Worm (Caenorhabditis elegans) whole organism, L4 larva: ENCODE data around the gene Y43F8B.1.

ENCODE experiments used
- Y5F2A.4 ChIP-seq: fragments of 200-800 bp; sonication (Bioruptor generic); optimal IDR thresholded peaks from 2 replicates; lab custom pipeline; 2018; ENCODE audit warnings: mild to moderate bottlenecking, missing genetic modification characterization, missing compliant biosample characterization
- daf-8 ChIP-seq: fragments of 200-800 bp; sonication (Bioruptor generic); IDR thresholded peaks from 2 replicates; pipeline ENCODE4 v1.3.6; 2022; ENCODE audit warnings: missing genetic modification characterization, missing compliant biosample characterization
- dve-1 ChIP-seq: sonication (generic microtip); optimal IDR thresholded peaks from 2 replicates; lab custom pipeline; 2017; ENCODE audit warnings: antibody characterized with exemption, mild to moderate bottlenecking, missing genetic modification characterization, missing compliant biosample characterization; ENCODE audit not compliant: insufficient read depth
- fkh-10 ChIP-seq: fragments of 150-350 bp; optimal IDR thresholded peaks from 2 replicates; lab custom pipeline; 2014; ENCODE audit warnings: missing biosample characterization, missing genetic modification reagents, missing genetic modification characterization
- hmg-1.1 ChIP-seq: fragments of 200-800 bp; sonication (Bioruptor generic); IDR thresholded peaks from 2 replicates; pipeline ENCODE4 v1.3.6; 2022; ENCODE audit warnings: missing genetic modification reagents, missing genetic modification characterization, missing compliant biosample characterization
- jun-1 ChIP-seq: fragments of 150-350 bp; optimal IDR thresholded peaks from 2 replicates; lab custom pipeline; 2014; ENCODE audit warnings: missing biosample characterization, missing genetic modification reagents, missing genetic modification characterization
- nhr-10 ChIP-seq: fragments of 150-350 bp; optimal IDR thresholded peaks from 2 replicates; lab custom pipeline; 2014; ENCODE audit warnings: missing biosample characterization, missing genetic modification characterization
- nhr-11 ChIP-seq: fragments of 150-350 bp; optimal IDR thresholded peaks from 2 replicates; lab custom pipeline; 2014; ENCODE audit warnings: missing biosample characterization, missing genetic modification characterization
- skn-1 ChIP-seq: fragments of 150-350 bp; optimal IDR thresholded peaks from 2 replicates; lab custom pipeline; 2014; ENCODE audit warnings: missing biosample characterization, missing genetic modification characterization
- snpc-4 ChIP-seq: fragments of 150-350 bp; optimal IDR thresholded peaks from 2 replicates; lab custom pipeline; 2014; ENCODE audit warnings: missing biosample characterization, missing genetic modification characterization
- unc-62 ChIP-seq, 3 experiments: fragments of 150-350 bp in 1 of 3; sonication (generic microtip); optimal IDR thresholded peaks in 2 of 3; peaks in 1 of 3; 1 replicate in 1 of 3; 2 replicates in 2 of 3; lab custom pipeline; 2014 to 2017; ENCODE audit warnings: missing biosample characterization in 3 of 3, missing genetic modification characterization in 3 of 3, missing genetic modification reagents in 3 of 3, missing genotype in 1 of 3
- zip-2 ChIP-seq: fragments of 150-350 bp; optimal IDR thresholded peaks from 2 replicates; lab custom pipeline; 2014; ENCODE audit warnings: missing biosample characterization, missing genetic modification characterization

ce11 chrV:19497087-19497486, 48.9 kb downstream of the Y43F8B.1 start:
- TF ChIP-seq nhr-10 = no peak
- no peak for TF ChIP-seq dve-1
- no peak for TF ChIP-seq Y5F2A.4 (GFP tag; lab: Kevin White, UChicago)
- TF ChIP-seq fkh-10 (GFP tag; lab: Kevin White, UChicago) = no peak
- no peak for TF ChIP-seq hmg-1.1 (GFP tag; lab: Robert Waterston, UW)
- TF ChIP-seq daf-8 = no peak
- no peak for TF ChIP-seq zip-2 (tag; lab: Kevin White, UChicago)
- TF ChIP-seq snpc-4 = no peak
- TF ChIP-seq unc-62 (GFP tag; optimal IDR thresholded peaks at IDR 0.05 in 1 of 2; lab: Kevin White, UChicago) = no peak
- TF ChIP-seq unc-62 (tag; optimal IDR thresholded peaks at IDR 0.05; lab: Kevin White, UChicago) = no peak
- TF ChIP-seq nhr-11 (tag; lab: Kevin White, UChicago) = no peak
- TF ChIP-seq skn-1 (tag; lab: Kevin White, UChicago) = no peak
- TF ChIP-seq jun-1 (tag; lab: Kevin White, UChicago) = no peak
